Worm (Caenorhabditis elegans) whole organism, L4 larva: Measurements from ENCODE around the gene evl-14.

Experiments
- F44E2.7 ChIP-seq: fragments of 200-800 bp; sonication (Bioruptor generic); IDR thresholded peaks from 2 replicates; pipeline ENCODE4 v2.1.2; 2022; ENCODE audit warnings: missing genetic modification characterization, missing compliant biosample characterization
- R02D3.7 ChIP-seq: fragments of 150-350 bp; sonication (generic microtip); optimal IDR thresholded peaks from 3 replicates; lab custom pipeline; 2014; ENCODE audit warnings: missing biosample characterization, missing genetic modification characterization
- ceh-28 ChIP-seq: fragments of 150-350 bp; optimal IDR thresholded peaks from 2 replicates; lab custom pipeline; 2014; ENCODE audit warnings: missing biosample characterization, missing genetic modification reagents, missing genetic modification characterization
- dpl-1 ChIP-seq: fragments of 150-350 bp; optimal IDR thresholded peaks from 2 replicates; lab custom pipeline; 2014; ENCODE audit warnings: missing biosample characterization, missing genetic modification reagents, missing genetic modification characterization
- egl-27 ChIP-seq: sonication (generic microtip); optimal IDR thresholded peaks from 3 replicates; lab custom pipeline; 2017; ENCODE audit warnings: missing biosample characterization, missing genetic modification reagents, missing genetic modification characterization
- lin-39 ChIP-seq: fragments of 150-350 bp; optimal IDR thresholded peaks from 2 replicates; lab custom pipeline; 2014; ENCODE audit warnings: missing biosample characterization, missing genetic modification reagents, missing genetic modification characterization
- mdl-1 ChIP-seq, 2 experiments: fragments of 150-350 bp in 1 of 2; sonication (generic microtip) in 1 of 2; optimal IDR thresholded peaks; 2 replicates each; lab custom pipeline; 2014 to 2017; ENCODE audit warnings: missing biosample characterization in 2 of 2, missing genetic modification characterization in 2 of 2
- nhr-25 ChIP-seq: sonication (generic microtip); optimal IDR thresholded peaks from 2 replicates; lab custom pipeline; 2017; ENCODE audit warnings: missing genetic modification characterization, mild to moderate bottlenecking, missing compliant biosample characterization, antibody characterized with exemption, moderate library complexity, borderline replicate concordance; ENCODE audit not compliant: insufficient read depth
- skn-1 ChIP-seq: fragments of 150-350 bp; optimal IDR thresholded peaks from 2 replicates; lab custom pipeline; 2014; ENCODE audit warnings: missing biosample characterization, missing genetic modification characterization
- ztf-11 ChIP-seq: fragments of 150-350 bp; optimal IDR thresholded peaks from 2 replicates; lab custom pipeline; 2014; ENCODE audit warnings: missing biosample characterization, missing genetic modification characterization

- TF ChIP-seq ztf-11 (tag; lab: Kevin White, UChicago) (no peak), F44E2.7 (no peak), skn-1 (tag; lab: Kevin White, UChicago) (no peak), egl-27 (tag; lab: Kevin White, UChicago) (no peak), ceh-28 (no peak), mdl-1 (tag; optimal IDR thresholded peaks at IDR 0.05; lab: Kevin White, UChicago) (no peak), nhr-25 (tag; lab: Kevin White, UChicago) (no peak), R02D3.7 (no peak), dpl-1 (GFP tag; lab: Kevin White, UChicago) (no peak), lin-39 (no peak)
Observed at ce11 chrIII:4323859-4324258, 10.9 kb upstream of the evl-14 start, which contains the start of gene H38K22.9.
